Worm (Caenorhabditis elegans) whole organism, L2 larva: ENCODE data around the gene ZC196.9.
A peak's percentile ranks its signal among the peaks of the same experiment; 100 is the strongest.

ENCODE experiments used
- C34F6.9 ChIP-seq: fragments of 150-350 bp; optimal IDR thresholded peaks from 2 replicates; lab custom pipeline; 2014; ENCODE audit warnings: missing biosample characterization, missing genetic modification characterization
- F13H6.1 ChIP-seq: sonication (generic microtip); optimal IDR thresholded peaks from 2 replicates; lab custom pipeline; 2016; ENCODE audit warnings: missing genetic modification characterization, missing compliant biosample characterization
- R02D3.7 ChIP-seq: fragments of 150-350 bp; optimal IDR thresholded peaks from 2 replicates; lab custom pipeline; 2014; ENCODE audit warnings: missing biosample characterization, missing genetic modification characterization
- Y55F3AM.14 ChIP-seq: fragments of 200-800 bp; sonication (Bioruptor generic); optimal IDR thresholded peaks from 2 replicates; lab custom pipeline; 2018; ENCODE audit warnings: mild to moderate bottlenecking, missing genetic modification characterization, missing compliant biosample characterization
- alr-1 ChIP-seq: fragments of 150-350 bp; optimal IDR thresholded peaks from 2 replicates; lab custom pipeline; 2014; ENCODE audit warnings: missing biosample characterization, missing genetic modification characterization
- ama-1 ChIP-seq: fragments of 150-350 bp; optimal IDR thresholded peaks from 2 replicates; lab custom pipeline; 2018; ENCODE audit warnings: inconsistent platforms
- blmp-1 ChIP-seq: sonication (generic microtip); optimal IDR thresholded peaks from 2 replicates; lab custom pipeline; 2017; ENCODE audit warnings: missing genetic modification characterization, mild to moderate bottlenecking, missing compliant biosample characterization, antibody characterized with exemption, moderate library complexity; ENCODE audit not compliant: insufficient read depth
- ceh-16 ChIP-seq: fragments of 150-350 bp; optimal IDR thresholded peaks from 2 replicates; lab custom pipeline; 2014; ENCODE audit warnings: missing biosample characterization, missing genetic modification characterization
- crh-2 ChIP-seq: sonication (generic microtip); optimal IDR thresholded peaks from 2 replicates; lab custom pipeline; 2017; ENCODE audit warnings: missing biosample characterization, missing genetic modification characterization
- dmd-4 ChIP-seq: sonication (generic microtip); optimal IDR thresholded peaks from 2 replicates; lab custom pipeline; 2017; ENCODE audit warnings: missing biosample characterization, missing genetic modification characterization
- egl-27 ChIP-seq: sonication (generic microtip); optimal IDR thresholded peaks from 3 replicates; lab custom pipeline; 2017; ENCODE audit warnings: missing biosample characterization, missing genetic modification reagents, missing genetic modification characterization
- elt-3 ChIP-seq: sonication (generic microtip); optimal IDR thresholded peaks from 2 replicates; lab custom pipeline; 2017; ENCODE audit warnings: missing biosample characterization, missing genetic modification characterization
- fos-1 ChIP-seq: fragments of 150-350 bp; optimal IDR thresholded peaks from 2 replicates; lab custom pipeline; 2014; ENCODE audit warnings: missing biosample characterization, missing genetic modification characterization
- lin-11 ChIP-seq: fragments of 150-350 bp; sonication (generic microtip); optimal IDR thresholded peaks from 2 replicates; lab custom pipeline; 2014; ENCODE audit warnings: missing biosample characterization, missing genetic modification characterization, inconsistent platforms, mixed read lengths
- lin-13 ChIP-seq: fragments of 150-350 bp; optimal IDR thresholded peaks from 2 replicates; lab custom pipeline; 2014; ENCODE audit warnings: missing biosample characterization, missing genetic modification reagents, missing genetic modification characterization
- lin-39 ChIP-seq: fragments of 150-350 bp; optimal IDR thresholded peaks from 2 replicates; lab custom pipeline; 2014; ENCODE audit warnings: missing biosample characterization, missing genetic modification reagents, missing genetic modification characterization
- lsy-2 ChIP-seq, 2 experiments: fragments of 150-350 bp in 1 of 2; sonication (generic microtip) in 1 of 2; optimal IDR thresholded peaks; 2 replicates each; lab custom pipeline; 2014 to 2017; ENCODE audit warnings: missing biosample characterization in 2 of 2, missing genetic modification characterization in 2 of 2
- mbf-1 ChIP-seq: sonication (generic microtip); optimal IDR thresholded peaks from 2 replicates; lab custom pipeline; 2017; ENCODE audit warnings: missing biosample characterization, missing genetic modification characterization
- nhr-11 ChIP-seq: fragments of 150-350 bp; optimal IDR thresholded peaks from 2 replicates; lab custom pipeline; 2014; ENCODE audit warnings: missing biosample characterization, missing genetic modification characterization
- nhr-12 ChIP-seq: fragments of 150-350 bp; optimal IDR thresholded peaks from 2 replicates; lab custom pipeline; 2014; ENCODE audit warnings: missing biosample characterization, missing genetic modification characterization
- nhr-129 ChIP-seq: fragments of 150-350 bp; optimal IDR thresholded peaks from 2 replicates; lab custom pipeline; 2014; ENCODE audit warnings: missing biosample characterization, missing genetic modification characterization
- nhr-21 ChIP-seq: fragments of 150-350 bp; optimal IDR thresholded peaks from 2 replicates; lab custom pipeline; 2014; ENCODE audit warnings: missing biosample characterization, missing genetic modification characterization
- nhr-237 ChIP-seq: fragments of 150-350 bp; optimal IDR thresholded peaks from 2 replicates; lab custom pipeline; 2014; ENCODE audit warnings: missing biosample characterization, missing genetic modification characterization
- nhr-25 ChIP-seq: fragments of 150-350 bp; sonication (generic microtip); optimal IDR thresholded peaks from 3 replicates; lab custom pipeline; 2014; ENCODE audit warnings: missing biosample characterization, missing genetic modification characterization
- nhr-6 ChIP-seq: fragments of 150-350 bp; optimal IDR thresholded peaks from 2 replicates; lab custom pipeline; 2014; ENCODE audit warnings: missing biosample characterization, missing genetic modification characterization
- nhr-77 ChIP-seq: fragments of 150-350 bp; optimal IDR thresholded peaks from 2 replicates; lab custom pipeline; 2014; ENCODE audit warnings: missing biosample characterization, missing genetic modification characterization
- peb-1 ChIP-seq: fragments of 150-350 bp; optimal IDR thresholded peaks from 2 replicates; lab custom pipeline; 2014; ENCODE audit warnings: missing biosample characterization, missing genetic modification characterization
- sem-4 ChIP-seq: fragments of 150-350 bp; optimal IDR thresholded peaks from 2 replicates; lab custom pipeline; 2014; ENCODE audit warnings: missing biosample characterization, missing genetic modification reagents, missing genetic modification characterization
- skn-1 ChIP-seq: sonication (generic microtip); optimal IDR thresholded peaks from 2 replicates; lab custom pipeline; 2017; ENCODE audit warnings: missing biosample characterization, missing genetic modification characterization
- sma-3 ChIP-seq: sonication (generic microtip); optimal IDR thresholded peaks from 2 replicates; lab custom pipeline; 2016; ENCODE audit warnings: missing genetic modification reagents, missing genetic modification characterization, missing compliant biosample characterization
- snpc-4 ChIP-seq: fragments of 150-350 bp; optimal IDR thresholded peaks from 2 replicates; lab custom pipeline; 2014; ENCODE audit warnings: missing biosample characterization, missing genetic modification characterization
- unc-55 ChIP-seq: fragments of 150-350 bp; sonication (generic microtip); optimal IDR thresholded peaks from 3 replicates; lab custom pipeline; 2014; ENCODE audit warnings: missing biosample characterization, missing genetic modification reagents, missing genetic modification characterization
- ztf-11 ChIP-seq: sonication (generic microtip); optimal IDR thresholded peaks from 2 replicates; lab custom pipeline; 2017; ENCODE audit warnings: missing biosample characterization, missing genetic modification characterization
- ztf-4 ChIP-seq: fragments of 150-350 bp; optimal IDR thresholded peaks from 2 replicates; lab custom pipeline; 2014; ENCODE audit warnings: missing biosample characterization, missing genetic modification characterization

The ZC196.9 gene

ce11 chrV:8745858-8746257 is 18.9 kb upstream of the ZC196.9 start, which contains the start of gene B0507.6:
Gene B0507.6, plus strand, starts transcription at chrV:8746158.
- TF ChIP-seq ama-1 (lab: Kevin White, UChicago) (no peak), Y55F3AM.14 (GFP tag; lab: Kevin White, UChicago) (no peak), ztf-4 (tag; lab: Kevin White, UChicago) (no peak), sem-4 (tag; lab: Kevin White, UChicago) (no peak), nhr-12 (tag; lab: Kevin White, UChicago) (no peak), nhr-129 (no peak), C34F6.9 (tag; lab: Kevin White, UChicago) (no peak), fos-1 (tag; lab: Kevin White, UChicago) (no peak), unc-55 (GFP tag; lab: Kevin White, UChicago) (no peak), lin-11 (no peak), ztf-11 (no peak), F13H6.1 (tag; lab: Kevin White, UChicago) (no peak), sma-3 (no peak), nhr-237 (tag; lab: Kevin White, UChicago) (no peak)

ce11 chrV:8739136-8739535 is 12.2 kb upstream of the ZC196.9 start, which contains the start of gene ZC196.2:
Gene ZC196.2, plus strand, starts transcription at chrV:8739436.
- TF ChIP-seq alr-1 (tag; lab: Kevin White, UChicago) (no peak), F13H6.1 (tag; lab: Kevin White, UChicago) (no peak), nhr-77 (tag; lab: Kevin White, UChicago) (no peak), nhr-11 (tag; lab: Kevin White, UChicago) (no peak)

ce11 chrV:8736369-8736768 is 9.4 kb upstream of the ZC196.9 start, which contains the start of gene ZC196.3:
Gene ZC196.3, plus strand, starts transcription at chrV:8736669.
- TF ChIP-seq nhr-11 (tag; lab: Kevin White, UChicago) (no peak), nhr-129 (no peak), alr-1 (tag; lab: Kevin White, UChicago) (no peak), nhr-25 (no peak), nhr-6 (tag; lab: Kevin White, UChicago) (no peak), elt-3 (tag; lab: Kevin White, UChicago) (no peak), F13H6.1 (tag; lab: Kevin White, UChicago) (no peak), lin-11 (no peak), mbf-1 (tag; lab: Kevin White, UChicago) (no peak), lin-39 (no peak), nhr-21 (tag; lab: Kevin White, UChicago) (no peak), sem-4 (tag; lab: Kevin White, UChicago) (no peak), dmd-4 (tag; lab: Kevin White, UChicago) (no peak), nhr-12 (tag; lab: Kevin White, UChicago) (no peak), lsy-2 (tag; optimal IDR thresholded peaks at IDR 0.05; lab: Kevin White, UChicago) (no peak), sma-3 (no peak), snpc-4 (no peak), crh-2 (tag; lab: Kevin White, UChicago) (no peak)

- TF ChIP-seq fos-1 (tag; lab: Kevin White, UChicago), result peak; percentile 45
- no peak for TF ChIP-seq R02D3.7 (tag; lab: Kevin White, UChicago)
Measured at ce11 chrV:8732934-8733333, 6.0 kb upstream of the ZC196.9 start, which contains the start of gene ZC196.4. Gene ZC196.4, plus strand, starts transcription at chrV:8733106.

ce11 chrV:8730991-8731390 is 4.0 kb upstream of the ZC196.9 start:
- TF ChIP-seq peb-1 (tag; lab: Kevin White, UChicago) (no peak), fos-1 (tag; lab: Kevin White, UChicago) (peak; percentile 20)

- TF ChIP-seq elt-3 (tag; lab: Kevin White, UChicago), result no peak
- no peak for TF ChIP-seq sem-4 (tag; lab: Kevin White, UChicago)
- no peak for TF ChIP-seq snpc-4
- no peak for TF ChIP-seq mbf-1 (tag; lab: Kevin White, UChicago)
- TF ChIP-seq ceh-16 (tag; lab: Kevin White, UChicago), result no peak
- TF ChIP-seq sma-3, result no peak
- TF ChIP-seq lin-13 (GFP tag; lab: Kevin White, UChicago), result no peak
- no peak for TF ChIP-seq dmd-4 (tag; lab: Kevin White, UChicago)
- no peak for TF ChIP-seq blmp-1
- no peak for TF ChIP-seq ama-1 (lab: Kevin White, UChicago)
- no peak for TF ChIP-seq skn-1 (tag; lab: Kevin White, UChicago)
- no peak for TF ChIP-seq nhr-77 (tag; lab: Kevin White, UChicago)
- no peak for TF ChIP-seq F13H6.1 (tag; lab: Kevin White, UChicago)
- no peak for TF ChIP-seq lin-39
- no peak for TF ChIP-seq nhr-21 (tag; lab: Kevin White, UChicago)
- TF ChIP-seq lsy-2 (tag; optimal IDR thresholded peaks at IDR 0.05; lab: Kevin White, UChicago), result no peak
- TF ChIP-seq crh-2 (tag; lab: Kevin White, UChicago), result no peak
- no peak for TF ChIP-seq R02D3.7 (tag; lab: Kevin White, UChicago)
- no peak for TF ChIP-seq nhr-129
- TF ChIP-seq egl-27 (tag; lab: Kevin White, UChicago), result no peak
Measured at ce11 chrV:8729100-8729499, 2.1 kb upstream of the ZC196.9 start, which contains the start of gene ZC196.5. Gene ZC196.5, plus strand, starts transcription at chrV:8729400.
